Fruit fly (Drosophila melanogaster) whole organism: ENCODE results near the gene CG33116.

Experiments used
- CG8478 ChIP-seq: fragments of >200 bp; optimal IDR thresholded peaks from 2 replicates; lab custom pipeline; 2018; ENCODE audit warnings: inconsistent platforms
- Dll ChIP-seq: fragments of >200 bp; optimal IDR thresholded peaks from 2 replicates; lab custom pipeline; 2017
- EcR ChIP-seq, 2 experiments: fragments of >200 bp; optimal IDR thresholded peaks; 2 replicates each; lab custom pipeline; 2017; ENCODE audit warnings: missing biosample characterization in 2 of 2, missing genetic modification characterization in 2 of 2, missing genetic modification reagents in 2 of 2
- pan ChIP-seq: fragments of >200 bp; optimal IDR thresholded peaks from 2 replicates; lab custom pipeline; 2017
- psq ChIP-seq: fragments of >200 bp; optimal IDR thresholded peaks from 2 replicates; lab custom pipeline; 2017
- usp ChIP-seq: fragments of >200 bp; optimal IDR thresholded peaks from 2 replicates; lab custom pipeline; 2017; ENCODE audit warnings: missing biosample characterization, missing genetic modification characterization, mixed read lengths

Gene CG33116

DNA sequence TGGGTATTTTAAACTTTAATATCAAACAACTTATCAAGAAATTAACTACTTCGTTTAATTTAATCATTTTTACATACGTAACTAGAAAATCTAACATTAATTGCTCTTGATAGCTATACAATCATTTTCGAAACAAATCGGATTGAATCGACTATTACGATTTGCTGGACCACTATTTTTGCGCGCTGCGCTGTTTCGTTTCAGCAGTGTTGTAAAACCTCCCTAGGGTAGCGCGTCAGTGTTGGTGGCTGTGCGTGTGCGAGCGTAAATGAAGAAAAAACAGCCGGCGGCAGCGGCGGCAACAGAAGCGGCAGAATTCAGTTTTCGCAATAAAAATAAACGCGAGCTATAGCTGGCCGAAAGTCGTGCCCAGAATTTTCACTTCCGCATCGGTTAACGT, at the start of gene CG33116:
CG33116 (plus strand) TSS at position 233 of the 400 bp plus-strand sequence.
- TF ChIP-seq usp (no peak), EcR (GFP tag; optimal IDR thresholded peaks at IDR 0.05; lab: Kevin White, UChicago) (no peak), CG8478 (lab: Kevin White, UChicago) (no peak), Dll (no peak), psq (lab: Kevin White, UChicago) (no peak), pan (lab: Kevin White, UChicago) (no peak)

DNA sequence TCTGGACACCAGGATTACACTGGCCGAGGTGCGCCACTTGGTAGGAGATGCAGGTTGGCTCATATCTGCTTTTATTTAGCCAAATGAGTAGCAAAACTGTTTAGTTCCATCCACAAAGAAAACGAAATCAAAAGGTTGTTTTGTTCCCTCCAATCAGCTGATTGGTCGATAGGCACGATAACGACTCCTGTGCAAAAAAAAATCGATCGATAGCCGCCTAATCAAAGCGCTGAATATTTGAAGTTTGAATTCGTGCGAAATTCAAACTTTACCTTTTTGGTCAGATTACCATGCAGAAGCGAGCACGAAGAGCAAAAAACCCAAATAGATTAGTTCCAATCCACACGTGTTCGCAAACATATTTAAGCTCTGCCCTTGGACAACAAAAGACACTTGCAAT, 48.7 kb upstream of the CG33116 start, which contains the start of the genes CG10195 and CG13084:
CG10195 (minus strand) TSS at position 167 of the 400 bp plus-strand sequence.
CG13084 (plus strand) TSS at position 392 of the 400 bp plus-strand sequence.
- no peak for TF ChIP-seq pan (lab: Kevin White, UChicago)

DNA sequence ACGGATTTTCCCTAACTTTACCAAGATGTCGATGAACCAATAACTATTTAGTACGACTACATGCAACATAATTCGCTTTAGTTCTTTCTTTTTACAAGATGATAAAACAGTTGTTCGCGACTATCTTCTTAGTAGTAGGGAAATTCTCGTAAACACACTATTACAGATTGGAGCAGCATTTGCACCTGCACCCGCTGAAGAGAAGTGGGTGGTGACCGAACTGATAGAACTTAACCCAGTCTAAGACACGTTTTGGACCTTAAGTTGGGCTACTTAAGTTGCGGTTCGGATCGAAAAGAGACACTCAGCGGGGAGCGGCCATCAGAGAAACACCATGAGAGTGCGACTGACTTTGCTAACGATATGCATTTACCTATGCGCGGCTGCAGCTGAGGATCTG, 46.1 kb upstream of the CG33116 start, which contains the start of gene CG13083:
CG13083 (plus strand) TSS at position 301 of the 400 bp plus-strand sequence.
- TF ChIP-seq pan (lab: Kevin White, UChicago) (no peak), CG8478 (lab: Kevin White, UChicago) (no peak), usp (no peak), Dll (no peak), EcR (GFP tag; optimal IDR thresholded peaks at IDR 0.05; lab: Kevin White, UChicago) (no peak), psq (lab: Kevin White, UChicago) (no peak)

DNA sequence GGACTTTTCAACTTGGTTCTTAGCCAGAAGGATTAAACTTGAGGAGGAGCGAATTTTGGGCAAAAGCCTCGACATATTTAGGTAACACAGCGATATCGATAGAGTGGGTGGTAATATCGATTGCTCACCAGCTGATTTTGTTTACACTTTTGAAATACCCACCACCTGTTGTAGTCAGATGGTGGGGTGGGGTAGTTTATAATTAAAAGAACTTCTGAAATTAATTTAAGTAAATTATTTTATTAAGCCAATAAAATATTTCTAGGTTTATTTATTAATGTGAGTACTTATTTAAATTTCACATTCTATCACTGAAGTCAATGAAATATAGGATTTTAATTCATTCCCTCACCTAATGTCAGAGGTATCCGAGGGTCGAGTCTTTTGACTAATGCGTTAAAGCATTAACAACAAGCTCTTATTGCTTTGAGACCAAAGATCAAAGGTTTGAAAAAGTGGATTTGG, 43.2 kb upstream of the CG33116 start, which contains the start of the genes CG10194 and CG18094:
CG10194 (minus strand) TSS at position 108 of the 465 bp plus-strand sequence.
CG18094 (plus strand) TSS at position 266 of the 465 bp plus-strand sequence.
- no peak for TF ChIP-seq CG8478 (lab: Kevin White, UChicago)
- TF ChIP-seq pan (lab: Kevin White, UChicago) = peak; percentile 94
- TF ChIP-seq Dll = no peak

DNA sequence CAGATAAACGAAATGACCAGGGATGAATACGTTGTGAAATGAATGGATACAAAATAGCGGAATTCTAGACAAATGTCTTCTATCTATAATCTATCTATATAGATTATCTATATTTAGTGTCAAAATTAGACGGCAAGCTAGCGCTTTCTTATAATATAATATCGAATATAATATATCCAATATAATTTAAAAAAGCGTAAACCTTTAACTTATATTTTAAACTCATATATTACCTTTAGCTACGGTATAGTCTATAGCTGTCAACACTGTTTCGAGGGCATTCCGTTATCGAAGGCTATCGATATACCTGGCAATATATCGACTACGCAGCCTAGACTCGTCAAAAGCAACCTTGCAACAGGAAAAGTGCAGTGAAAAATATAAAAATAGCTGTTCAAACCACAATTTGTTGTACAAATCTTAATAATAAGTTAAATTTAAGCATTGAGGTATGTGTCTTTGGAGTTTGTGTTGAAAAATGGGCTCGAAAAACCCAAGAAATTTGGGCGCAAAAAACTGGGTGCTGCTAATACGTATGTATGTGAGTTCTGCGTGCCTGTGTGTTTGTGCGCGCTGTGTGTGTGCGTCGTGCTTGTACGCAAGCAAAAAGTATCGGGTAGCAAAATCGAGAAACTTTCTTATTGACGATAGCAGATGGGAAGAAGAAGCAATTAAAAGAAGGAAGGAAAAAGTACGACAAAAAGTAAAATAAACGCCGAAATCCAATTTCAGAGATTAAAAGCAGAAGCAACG, 40.2 kb upstream of the CG33116 start, which contains the start of the genes swm and Ctu2:
swm (plus strand) TSS at position 318 of the 753 bp plus-strand sequence.
Ctu2 (minus strand) TSS at position 320 of the 753 bp plus-strand sequence.
- TF ChIP-seq pan (lab: Kevin White, UChicago) (no peak), Dll (no peak)

DNA sequence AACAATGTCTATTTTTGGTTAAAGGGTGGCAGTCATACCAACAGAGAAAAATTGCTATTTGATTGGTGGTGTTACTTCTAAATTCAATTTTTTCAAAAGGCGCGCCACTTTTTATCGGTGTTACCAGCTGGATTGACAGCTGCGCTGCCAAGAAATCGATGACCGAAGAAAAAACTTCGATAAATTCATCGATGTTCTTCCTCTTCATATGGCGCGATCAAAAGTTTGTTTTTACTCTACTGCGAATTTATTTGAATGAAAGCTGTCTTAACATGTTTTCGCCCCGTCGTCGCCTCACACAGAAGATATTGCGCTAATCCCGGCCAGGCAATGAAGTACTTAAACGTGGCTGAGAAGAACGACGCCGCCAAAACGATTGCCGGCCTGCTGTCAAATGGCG, 35.3 kb upstream of the CG33116 start, which contains the start of gene Top3alpha:
Top3alpha (plus strand) TSS at position 186 of the 400 bp plus-strand sequence.
- TF ChIP-seq psq (lab: Kevin White, UChicago) = no peak
- TF ChIP-seq usp = no peak
- no peak for TF ChIP-seq CG8478 (lab: Kevin White, UChicago)
- no peak for TF ChIP-seq EcR (GFP tag; optimal IDR thresholded peaks at IDR 0.05; lab: Kevin White, UChicago)
- no peak for TF ChIP-seq pan (lab: Kevin White, UChicago)
- no peak for TF ChIP-seq Dll

DNA sequence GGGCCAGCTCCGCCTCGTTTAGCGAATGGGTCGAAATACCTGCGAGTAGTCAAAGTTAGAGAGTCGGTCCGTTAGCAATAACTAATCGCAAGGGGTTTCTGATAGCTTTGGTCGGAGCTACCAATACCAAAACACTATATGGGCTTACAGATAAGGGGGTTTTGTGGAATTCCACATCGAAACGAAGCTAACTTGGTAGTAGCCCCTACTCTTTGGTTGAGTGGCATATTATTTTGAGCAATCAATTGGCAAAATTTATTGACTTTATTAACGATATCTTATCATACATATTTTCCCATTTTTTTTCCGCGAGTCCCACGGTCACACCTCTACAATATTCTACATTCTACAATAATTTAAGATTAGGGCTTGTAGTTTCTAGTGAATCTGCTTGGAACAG, 27.0 kb upstream of the CG33116 start:
- TF ChIP-seq pan (lab: Kevin White, UChicago) = no peak
- no peak for TF ChIP-seq psq (lab: Kevin White, UChicago)
- TF ChIP-seq EcR (GFP tag; optimal IDR thresholded peaks at IDR 0.05; lab: Kevin White, UChicago) = no peak
- TF ChIP-seq usp = no peak
- no peak for TF ChIP-seq CG8478 (lab: Kevin White, UChicago)
- TF ChIP-seq Dll = no peak

DNA sequence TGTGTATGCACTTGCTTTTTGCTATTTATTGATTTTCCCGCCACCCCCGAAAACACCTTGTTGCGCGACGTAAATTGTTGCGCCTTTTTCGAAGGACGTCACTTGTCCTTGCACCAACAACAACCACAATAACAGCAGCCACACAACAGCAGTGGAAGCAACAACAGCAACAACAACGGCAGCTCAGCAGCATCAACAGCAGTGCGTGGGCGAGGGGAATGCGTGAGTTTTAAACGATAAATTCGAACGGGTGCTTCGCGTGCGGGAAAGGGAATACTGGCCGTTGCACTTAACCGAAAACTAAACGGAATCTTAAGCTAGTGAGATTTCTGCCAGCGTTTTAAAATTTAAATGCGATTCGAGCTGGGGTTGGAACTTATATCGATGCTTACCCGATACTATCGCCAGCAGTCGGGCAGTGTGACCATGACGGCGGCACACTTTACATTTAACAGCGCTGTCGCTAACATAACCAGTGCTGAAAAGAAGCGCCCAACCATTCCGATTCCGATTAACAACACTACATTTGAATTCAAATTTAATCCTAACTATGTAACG, 24.8 kb upstream of the CG33116 start, which contains the start of gene cyst:
cyst (minus strand) TSS at position 404 of the 558 bp plus-strand sequence.
- TF ChIP-seq Dll (no peak), psq (lab: Kevin White, UChicago) (no peak), pan (lab: Kevin White, UChicago) (no peak), usp (no peak), CG8478 (lab: Kevin White, UChicago) (no peak), EcR (GFP tag; optimal IDR thresholded peaks at IDR 0.05; lab: Kevin White, UChicago) (no peak)

DNA sequence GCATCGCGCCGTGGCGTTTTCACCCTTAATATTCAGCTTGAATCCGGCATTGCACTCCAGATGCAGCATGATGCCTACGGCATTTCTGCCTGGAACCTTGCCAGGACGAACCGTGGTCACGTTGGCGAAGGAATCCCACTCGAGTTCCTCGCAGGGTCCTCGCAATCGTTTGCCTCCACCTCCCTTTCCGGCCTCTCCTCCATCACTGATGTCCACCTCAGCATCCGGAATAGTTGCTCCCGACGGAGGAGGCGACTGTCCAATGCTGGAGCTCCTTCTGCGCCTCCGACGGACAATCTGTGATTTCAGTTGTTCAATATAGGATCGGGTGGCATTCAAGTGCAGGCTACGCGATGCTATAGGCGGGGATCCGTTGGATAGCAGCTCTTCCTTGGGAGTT, 21.1 kb upstream of the CG33116 start:
- TF ChIP-seq pan (lab: Kevin White, UChicago) = no peak

DNA sequence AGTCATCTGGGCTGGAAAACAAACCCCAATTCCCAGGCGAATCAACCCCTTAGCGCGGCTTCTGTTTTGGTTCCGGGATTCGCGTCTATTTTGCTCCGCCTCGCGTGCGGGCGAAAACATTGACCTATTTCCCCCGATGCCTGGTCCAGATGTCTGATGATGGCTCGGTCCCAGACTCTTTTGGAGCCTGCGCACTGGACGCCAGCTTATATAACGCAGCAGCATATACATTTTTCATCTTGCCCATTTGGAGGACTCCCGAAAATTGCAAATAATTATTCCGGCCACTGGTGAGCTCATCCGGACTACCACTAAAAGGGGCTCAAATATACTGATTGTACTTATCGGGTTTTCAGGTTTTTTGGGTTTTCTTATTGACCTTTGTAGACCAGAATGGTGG, 17.2 kb upstream of the CG33116 start:
- TF ChIP-seq pan (lab: Kevin White, UChicago) (no peak), EcR (GFP tag; optimal IDR thresholded peaks at IDR 0.05; lab: Kevin White, UChicago) (no peak), CG8478 (lab: Kevin White, UChicago) (no peak), psq (lab: Kevin White, UChicago) (no peak), Dll (no peak), usp (no peak)

DNA sequence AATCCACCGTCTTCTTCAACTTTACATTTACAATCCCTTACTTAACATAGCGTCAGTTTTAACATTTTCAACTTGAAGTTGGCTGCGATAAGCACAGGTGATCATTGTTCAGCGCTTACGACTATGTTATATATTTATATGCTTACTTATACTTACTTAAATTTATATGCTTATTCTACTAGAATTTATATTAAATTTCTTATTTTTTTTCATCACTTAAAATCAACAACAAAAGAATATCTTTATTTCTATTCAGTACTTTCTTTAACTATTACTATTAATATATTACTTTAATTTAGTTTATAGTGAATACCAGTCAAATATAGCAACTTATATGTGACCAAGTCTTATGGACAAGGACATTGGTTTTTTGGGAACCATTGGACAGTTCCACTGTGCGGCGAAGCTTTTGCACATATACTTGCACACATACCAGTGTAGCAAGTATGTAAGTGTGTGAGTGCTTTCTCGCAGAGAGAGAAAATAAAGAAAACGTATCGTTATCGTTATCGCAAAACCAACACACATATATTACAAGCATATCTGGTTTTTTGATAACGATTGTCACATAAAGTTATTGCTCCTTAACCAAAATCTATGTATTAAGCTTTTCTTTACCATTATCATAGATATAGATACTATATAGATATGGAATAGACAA, 16.0 kb upstream of the CG33116 start, which contains the start of gene Hasp:
Hasp (minus strand) TSS at position 51 of the 661 bp plus-strand sequence.
- TF ChIP-seq psq (lab: Kevin White, UChicago) (no peak), pan (lab: Kevin White, UChicago) (no peak), usp (no peak), CG8478 (lab: Kevin White, UChicago) (no peak)

DNA sequence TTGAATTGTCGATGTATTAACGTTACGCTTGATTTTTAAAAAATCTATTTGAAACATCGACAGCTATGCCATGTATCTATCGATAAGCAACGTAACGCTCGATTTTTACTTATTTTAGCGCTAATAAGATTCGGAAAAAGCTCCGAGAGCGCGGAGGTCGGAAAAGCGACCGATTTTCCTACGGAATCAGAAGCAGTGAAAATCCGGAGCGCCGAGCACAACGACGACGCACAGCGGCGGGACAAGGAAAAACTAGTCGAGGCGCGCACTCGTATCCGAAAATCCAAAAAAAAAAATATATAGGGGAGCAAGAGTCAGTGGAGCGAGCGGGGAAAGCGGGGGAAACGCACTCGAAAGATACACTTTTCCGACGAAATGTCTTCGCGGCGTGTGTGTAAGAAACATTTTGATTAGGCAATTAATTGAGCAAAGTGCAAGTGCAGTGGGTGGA, 14.6 kb upstream of the CG33116 start, which contains the start of gene CG10132:
CG10132 (plus strand) TSS at position 189 of the 451 bp plus-strand sequence.
- TF ChIP-seq EcR (GFP tag; optimal IDR thresholded peaks at IDR 0.05; lab: Kevin White, UChicago) (no peak), usp (no peak), psq (lab: Kevin White, UChicago) (no peak), pan (lab: Kevin White, UChicago) (no peak), Dll (no peak), CG8478 (lab: Kevin White, UChicago) (no peak)
